Worm (Caenorhabditis elegans) whole organism, late embryonic: Measurements from ENCODE around the gene T09A5.5.

Experiments used
- Y22D7AL.16 ChIP-seq: sonication (generic microtip); optimal IDR thresholded peaks from 2 replicates; lab custom pipeline; 2016; ENCODE audit warnings: missing genetic modification characterization, missing compliant biosample characterization
- ama-1 ChIP-seq: fragments of 150-350 bp; optimal IDR thresholded peaks from 2 replicates; lab custom pipeline; 2014
- ceh-2 ChIP-seq: sonication (generic microtip); optimal IDR thresholded peaks from 2 replicates; lab custom pipeline; 2016; ENCODE audit warnings: missing genotype, missing genetic modification characterization, missing compliant biosample characterization
- ceh-34 ChIP-seq: sonication (generic microtip); optimal IDR thresholded peaks from 2 replicates; lab custom pipeline; 2016; ENCODE audit warnings: mild to moderate bottlenecking, missing genetic modification characterization, missing compliant biosample characterization
- elt-2 ChIP-seq: sonication (generic microtip); optimal IDR thresholded peaks from 2 replicates; lab custom pipeline; 2016; ENCODE audit warnings: missing genetic modification reagents, missing genetic modification characterization, missing compliant biosample characterization
- eyg-1 ChIP-seq: sonication (generic microtip); optimal IDR thresholded peaks from 2 replicates; lab custom pipeline; 2016; ENCODE audit warnings: missing genotype, missing genetic modification characterization, missing compliant biosample characterization
- gmeb-2 ChIP-seq: sonication (generic microtip); optimal IDR thresholded peaks from 2 replicates; lab custom pipeline; 2016; ENCODE audit warnings: missing genetic modification characterization, inconsistent platforms, missing compliant biosample characterization
- nhr-11 ChIP-seq: fragments of 150-350 bp; optimal IDR thresholded peaks from 2 replicates; lab custom pipeline; 2014; ENCODE audit warnings: missing biosample characterization, missing genetic modification characterization
- pqm-1 ChIP-seq: sonication (generic microtip); optimal IDR thresholded peaks from 2 replicates; lab custom pipeline; 2016; ENCODE audit warnings: missing genetic modification characterization, missing compliant biosample characterization
- tbx-2 ChIP-seq: sonication (generic microtip); optimal IDR thresholded peaks from 2 replicates; lab custom pipeline; 2016; ENCODE audit warnings: missing genetic modification characterization, missing compliant biosample characterization
- ttx-3 ChIP-seq: sonication (generic microtip); optimal IDR thresholded peaks from 2 replicates; lab custom pipeline; 2016; ENCODE audit warnings: missing genetic modification reagents, missing genetic modification characterization, missing compliant biosample characterization

- TF ChIP-seq tbx-2: no peak
- no peak for TF ChIP-seq nhr-11 (tag; lab: Kevin White, UChicago)
- TF ChIP-seq Y22D7AL.16 (tag; lab: Kevin White, UChicago): no peak
- no peak for TF ChIP-seq ceh-34 (tag; lab: Kevin White, UChicago)
- no peak for TF ChIP-seq ceh-2 (tag; lab: Kevin White, UChicago)
- TF ChIP-seq gmeb-2 (tag; lab: Kevin White, UChicago): no peak
- peak; percentile 91 for TF ChIP-seq elt-2 (tag; lab: Kevin White, UChicago)
- TF ChIP-seq pqm-1 (tag; lab: Kevin White, UChicago): no peak
- no peak for TF ChIP-seq ama-1 (lab: Kevin White, UChicago)
- no peak for TF ChIP-seq eyg-1 (tag; lab: Kevin White, UChicago)
- no peak for TF ChIP-seq ttx-3 (tag; lab: Kevin White, UChicago)
These were observed 34.2 kb downstream of the T09A5.5 start for ce11 chrII:7819359-7819758.
